Worm (Caenorhabditis elegans): ENCODE data around the gene hal-3.

Gene hal-3

ce11 chrII:9617902-9618245 is 949 bp upstream of the hal-3 start:
- TF ChIP-seq sma-9 (GFP tag; optimal IDR thresholded peaks at IDR 0.05): peak; percentile 10
- no peak for TF ChIP-seq sma-9 (tag; optimal IDR thresholded peaks at IDR 0.05)
- TF ChIP-seq ama-1 (optimal IDR thresholded peaks at IDR 0.05): no peak
- TF ChIP-seq dmd-4 (tag; optimal IDR thresholded peaks at IDR 0.05): no peak
- peak in 1 of 2 experiments; percentile 7 for TF ChIP-seq lsy-2 (tag; optimal IDR thresholded peaks at IDR 0.05)
- peak; percentile 51 for TF ChIP-seq nhr-21 (tag; optimal IDR thresholded peaks at IDR 0.05)

ce11 chrII:9614728-9615127 is 2.2 kb downstream of the hal-3 start, which contains the start of gene hlh-6:
hlh-6 (minus strand) TSS chrII:9614828.
- TF ChIP-seq C34F6.9 (tag; optimal IDR thresholded peaks at IDR 0.05): no peak

- no peak for TF ChIP-seq mdl-1 (tag; optimal IDR thresholded peaks at IDR 0.05)
- TF ChIP-seq sma-3 (GFP tag; optimal IDR thresholded peaks at IDR 0.05): no peak
Measured at ce11 chrII:9611347-9611923, 5.5 kb downstream of the hal-3 start, which contains the start of the genes T15H9.5 and T15H9.4. T15H9.5 (minus strand) TSS chrII:9611447. T15H9.4 (plus strand) TSS chrII:9611873.

ce11 chrII:9609296-9609695 is 7.6 kb downstream of the hal-3 start, which contains the start of gene pap-2:
pap-2 (minus strand) TSS chrII:9609396.
- no peak for TF ChIP-seq nhr-129 (tag; optimal IDR thresholded peaks at IDR 0.05)
- no peak for TF ChIP-seq ZK546.5 (tag; optimal IDR thresholded peaks at IDR 0.05)
- no peak for TF ChIP-seq sma-9 (GFP tag; optimal IDR thresholded peaks at IDR 0.05)
- no peak for TF ChIP-seq sma-9 (tag; optimal IDR thresholded peaks at IDR 0.05)
- no peak for TF ChIP-seq nhr-21 (tag; optimal IDR thresholded peaks at IDR 0.05)
- TF ChIP-seq nhr-10 (tag; optimal IDR thresholded peaks at IDR 0.05): no peak
- TF ChIP-seq aly-2 (tag; optimal IDR thresholded peaks at IDR 0.05): no peak

ce11 chrII:9607137-9607536 is 9.8 kb downstream of the hal-3 start:
- TF ChIP-seq nhr-21 (tag; optimal IDR thresholded peaks at IDR 0.05) (no peak), ceh-16 (tag; optimal IDR thresholded peaks at IDR 0.05) (no peak), sma-9 (GFP tag; optimal IDR thresholded peaks at IDR 0.05) (peak; percentile 52), sma-9 (tag; optimal IDR thresholded peaks at IDR 0.05) (no peak), alr-1 (tag; optimal IDR thresholded peaks at IDR 0.05) (no peak), sem-4 (tag; optimal IDR thresholded peaks at IDR 0.05) (no peak), ZK546.5 (tag; optimal IDR thresholded peaks at IDR 0.05) (no peak)

- TF ChIP-seq unc-55 (GFP tag; optimal IDR thresholded peaks at IDR 0.05): peak; percentile 72
- TF ChIP-seq C34F6.9 (tag; optimal IDR thresholded peaks at IDR 0.05): peak; percentile 39
- peak; percentile 30 for TF ChIP-seq crh-2 (tag; optimal IDR thresholded peaks at IDR 0.05)
- TF ChIP-seq lin-11 (tag; optimal IDR thresholded peaks at IDR 0.05): no peak
- peak in 1 of 2 experiments; percentile 12 for TF ChIP-seq mdl-1 (tag; optimal IDR thresholded peaks at IDR 0.05)
Measured at ce11 chrII:9606485-9607036, 10.4 kb downstream of the hal-3 start.

- peak; percentile 72 for TF ChIP-seq blmp-1 (tag; optimal IDR thresholded peaks at IDR 0.05; ENCODE audit: insufficient read depth)
- no peak for TF ChIP-seq nhr-77 (tag; optimal IDR thresholded peaks at IDR 0.05)
- TF ChIP-seq nhr-10 (tag; optimal IDR thresholded peaks at IDR 0.05): no peak
- TF ChIP-seq alr-1 (tag; optimal IDR thresholded peaks at IDR 0.05): no peak
- TF ChIP-seq ama-1 (optimal IDR thresholded peaks at IDR 0.05): no peak
- TF ChIP-seq F13H6.1 (tag; optimal IDR thresholded peaks at IDR 0.05): no peak
- TF ChIP-seq mdl-1 (tag; optimal IDR thresholded peaks at IDR 0.05): peak in 1 of 2 experiments; percentile 4
- peak; percentile 87 for TF ChIP-seq sma-9 (GFP tag; optimal IDR thresholded peaks at IDR 0.05)
- no peak for TF ChIP-seq sma-9 (tag; optimal IDR thresholded peaks at IDR 0.05)
- no peak for TF ChIP-seq unc-39 (tag; optimal IDR thresholded peaks at IDR 0.05)
- TF ChIP-seq dmd-4 (tag; optimal IDR thresholded peaks at IDR 0.05): no peak
- TF ChIP-seq ztf-1 (GFP tag; conservative IDR thresholded peaks at IDR 0.05): no peak
- peak; percentile 57 for TF ChIP-seq nhr-25 (tag; optimal IDR thresholded peaks at IDR 0.05)
- TF ChIP-seq unc-62 (GFP tag; optimal IDR thresholded peaks at IDR 0.05): no peak
- TF ChIP-seq ceh-16 (tag; optimal IDR thresholded peaks at IDR 0.05): peak; percentile 49
- no peak for TF ChIP-seq snpc-4 (tag; optimal IDR thresholded peaks at IDR 0.05)
- TF ChIP-seq lin-13 (GFP tag; optimal IDR thresholded peaks at IDR 0.05): no peak
- TF ChIP-seq nhr-21 (tag; optimal IDR thresholded peaks at IDR 0.05): peak; percentile 54
- no peak for TF ChIP-seq mbf-1 (tag; optimal IDR thresholded peaks at IDR 0.05)
- TF ChIP-seq elt-3 (tag; optimal IDR thresholded peaks at IDR 0.05): no peak
- TF ChIP-seq C34F6.9 (tag; optimal IDR thresholded peaks at IDR 0.05): peak; percentile 6
Measured at ce11 chrII:9605954-9606353, 11.0 kb downstream of the hal-3 start.
